Worm (Caenorhabditis elegans) whole organism, young adult: ENCODE data around the gene F23H11.5.
A peak's percentile ranks its signal among the peaks of the same experiment; 100 is the strongest.

Experiments used
- B0019.2 ChIP-seq: fragments of 200-800 bp; sonication (Bioruptor generic); conservative IDR thresholded peaks from 2 replicates; pipeline ENCODE4 v1.3.6; 2022; ENCODE audit warnings: missing genetic modification reagents, missing genetic modification characterization, missing compliant biosample characterization
- B0261.1 ChIP-seq: sonication (generic microtip); optimal IDR thresholded peaks from 2 replicates; lab custom pipeline; 2016; ENCODE audit warnings: mild to moderate bottlenecking, missing genetic modification characterization, moderate library complexity, missing compliant biosample characterization
- B0336.3 ChIP-seq: fragments of 200-800 bp; sonication (Bioruptor generic); IDR thresholded peaks from 2 replicates; pipeline ENCODE4 v1.3.6; 2022; ENCODE audit warnings: missing genetic modification characterization, missing compliant biosample characterization
- C17E4.6 ChIP-seq: fragments of 200-800 bp; sonication (Bioruptor generic); IDR thresholded peaks from 2 replicates; pipeline ENCODE4 v1.3.6; 2022; ENCODE audit warnings: missing genetic modification reagents, missing genetic modification characterization, missing compliant biosample characterization
- D2030.7 ChIP-seq: fragments of 200-800 bp; sonication (Bioruptor generic); IDR thresholded peaks from 2 replicates; pipeline ENCODE4 v1.3.6; 2022; ENCODE audit warnings: missing genetic modification reagents, missing genetic modification characterization, missing compliant biosample characterization
- F52B5.7 ChIP-seq: sonication (generic microtip); optimal IDR thresholded peaks from 2 replicates; lab custom pipeline; 2016; ENCODE audit warnings: mild to moderate bottlenecking, missing genetic modification characterization, missing compliant biosample characterization
- F55B11.4 ChIP-seq: sonication (generic microtip); optimal IDR thresholded peaks from 2 replicates; lab custom pipeline; 2016; ENCODE audit warnings: missing compliant biosample characterization, missing genetic modification characterization, borderline replicate concordance; ENCODE audit not compliant: insufficient read depth
- K12H6.12 ChIP-seq: fragments of 200-800 bp; sonication (Bioruptor generic); optimal IDR thresholded peaks from 2 replicates; lab custom pipeline; 2018; ENCODE audit warnings: mild to moderate bottlenecking, missing genetic modification characterization, missing compliant biosample characterization
- T26A5.8 ChIP-seq: sonication (generic microtip); optimal IDR thresholded peaks from 2 replicates; lab custom pipeline; 2016; ENCODE audit warnings: missing genetic modification characterization, missing compliant biosample characterization
- Y53G8AR.9 ChIP-seq: fragments of 200-800 bp; sonication (Bioruptor generic); conservative IDR thresholded peaks from 2 replicates; pipeline ENCODE4 v1.3.6; 2022; ENCODE audit warnings: missing genetic modification reagents, missing genetic modification characterization, missing compliant biosample characterization
- Y56A3A.18 ChIP-seq: fragments of 200-800 bp; sonication (Bioruptor generic); IDR thresholded peaks from 2 replicates; pipeline ENCODE4 v1.3.6; 2022; ENCODE audit warnings: missing genetic modification reagents, missing genetic modification characterization, missing compliant biosample characterization
- Y95B8A.8 ChIP-seq: fragments of 200-800 bp; sonication (Bioruptor generic); IDR thresholded peaks from 2 replicates; pipeline ENCODE4 v1.3.6; 2022; ENCODE audit warnings: missing genetic modification reagents, missing genetic modification characterization, missing compliant biosample characterization
- aptf-2 ChIP-seq: fragments of 200-800 bp; sonication (Bioruptor generic); conservative IDR thresholded peaks from 2 replicates; pipeline ENCODE4 v1.3.6; 2022; ENCODE audit warnings: missing genetic modification reagents, missing genetic modification characterization, missing compliant biosample characterization
- attf-5 ChIP-seq: fragments of 200-800 bp; sonication (Bioruptor generic); optimal IDR thresholded peaks from 2 replicates; lab custom pipeline; 2018; ENCODE audit warnings: mild to moderate bottlenecking, missing genetic modification characterization, missing compliant biosample characterization
- attf-6 ChIP-seq: fragments of 200-800 bp; sonication (Bioruptor generic); IDR thresholded peaks from 2 replicates; pipeline ENCODE4 v1.3.6; 2022; ENCODE audit warnings: missing genetic modification reagents, missing genetic modification characterization, missing compliant biosample characterization
- cebp-2 ChIP-seq: fragments of 200-800 bp; sonication (Bioruptor generic); IDR thresholded peaks from 2 replicates; pipeline ENCODE4 v1.3.6; 2022; ENCODE audit warnings: missing genetic modification characterization, missing compliant biosample characterization
- ceh-100 ChIP-seq: fragments of 200-800 bp; sonication (Bioruptor generic); IDR thresholded peaks from 2 replicates; pipeline ENCODE4 v1.3.6; 2022; ENCODE audit warnings: missing genetic modification reagents, missing genetic modification characterization, missing compliant biosample characterization
- ceh-58 ChIP-seq: fragments of 200-800 bp; sonication (Bioruptor generic); IDR thresholded peaks from 2 replicates; pipeline ENCODE4 v1.3.6; 2022; ENCODE audit warnings: missing genetic modification characterization, missing compliant biosample characterization
- die-1 ChIP-seq: sonication (generic microtip); optimal IDR thresholded peaks from 2 replicates; lab custom pipeline; 2016; ENCODE audit warnings: missing genotype, mild to moderate bottlenecking, missing genetic modification characterization, missing compliant biosample characterization
- dpl-1 ChIP-seq: fragments of 150-350 bp; optimal IDR thresholded peaks from 2 replicates; lab custom pipeline; 2014; ENCODE audit warnings: missing biosample characterization, missing genetic modification reagents, missing genetic modification characterization
- gei-17 ChIP-seq: fragments of 200-800 bp; sonication (Bioruptor generic); optimal IDR thresholded peaks from 2 replicates; lab custom pipeline; 2018; ENCODE audit warnings: mild to moderate bottlenecking, missing genetic modification characterization, missing compliant biosample characterization
- hlh-12 ChIP-seq: sonication (generic microtip); optimal IDR thresholded peaks from 2 replicates; lab custom pipeline; 2016; ENCODE audit warnings: missing genetic modification characterization, missing compliant biosample characterization
- hlh-26 ChIP-seq: fragments of 200-800 bp; sonication (Bioruptor generic); conservative IDR thresholded peaks from 2 replicates; pipeline ENCODE4 v1.3.6; 2022; ENCODE audit warnings: missing genetic modification reagents, missing genetic modification characterization, missing compliant biosample characterization
- hrde-1 ChIP-seq: sonication (generic microtip); optimal IDR thresholded peaks from 2 replicates; lab custom pipeline; 2016; ENCODE audit warnings: missing genetic modification characterization, mild to moderate bottlenecking, missing compliant biosample characterization, moderate library complexity, missing genotype, missing genetic modification reagents, borderline replicate concordance
- lag-1 ChIP-seq: fragments of 200-800 bp; sonication (Bioruptor generic); IDR thresholded peaks from 2 replicates; pipeline ENCODE4 v1.3.6; 2022; ENCODE audit warnings: missing genetic modification reagents, missing genetic modification characterization, missing compliant biosample characterization
- let-526 ChIP-seq: fragments of 200-800 bp; sonication (Bioruptor generic); IDR thresholded peaks from 2 replicates; pipeline ENCODE4 v1.3.6; 2022; ENCODE audit warnings: missing genetic modification reagents, missing genetic modification characterization, missing compliant biosample characterization
- let-607 ChIP-seq, 2 experiments: fragments of 200-800 bp in 1 of 2; sonication (Bioruptor generic) in 1 of 2; sonication (generic microtip) in 1 of 2; optimal IDR thresholded peaks; 2 replicates each; lab custom pipeline; 2016 to 2018; ENCODE audit warnings: mild to moderate bottlenecking in 2 of 2, missing compliant biosample characterization in 2 of 2, missing genetic modification characterization in 2 of 2, moderate library complexity in 2 of 2, missing genotype in 1 of 2
- lin-26 ChIP-seq: fragments of 200-800 bp; sonication (Bioruptor generic); IDR thresholded peaks from 2 replicates; pipeline ENCODE4 v1.3.6; 2022; ENCODE audit warnings: missing genetic modification reagents, missing genetic modification characterization, missing compliant biosample characterization
- lin-54 ChIP-seq: fragments of 200-800 bp; sonication (Bioruptor generic); optimal IDR thresholded peaks from 2 replicates; lab custom pipeline; 2018; ENCODE audit warnings: mild to moderate bottlenecking, missing genetic modification characterization, missing compliant biosample characterization
- lir-1 ChIP-seq: fragments of 200-800 bp; sonication (Bioruptor generic); conservative IDR thresholded peaks from 2 replicates; pipeline ENCODE4 v1.3.6; 2022; ENCODE audit warnings: missing genetic modification reagents, missing genetic modification characterization, missing compliant biosample characterization
- madf-3 ChIP-seq: fragments of 200-800 bp; sonication (Bioruptor generic); IDR thresholded peaks from 2 replicates; pipeline ENCODE4 v1.3.6; 2022; ENCODE audit warnings: missing genetic modification reagents, missing genetic modification characterization, missing compliant biosample characterization
- madf-8 ChIP-seq: fragments of 200-800 bp; sonication (Bioruptor generic); conservative IDR thresholded peaks from 2 replicates; pipeline ENCODE4 v1.3.6; 2022; ENCODE audit warnings: missing genetic modification reagents, missing genetic modification characterization, missing compliant biosample characterization
- mes-4 ChIP-seq: sonication (generic microtip); optimal IDR thresholded peaks from 2 replicates; lab custom pipeline; 2016; ENCODE audit warnings: missing genotype, missing genetic modification characterization, missing compliant biosample characterization
- nfya-1 ChIP-seq: sonication (generic microtip); optimal IDR thresholded peaks from 2 replicates; lab custom pipeline; 2017; ENCODE audit warnings: antibody characterized with exemption, missing compliant biosample characterization, missing genetic modification characterization, borderline replicate concordance; ENCODE audit not compliant: insufficient read depth
- nhr-27 ChIP-seq: fragments of 200-800 bp; sonication (Bioruptor generic); optimal IDR thresholded peaks from 2 replicates; lab custom pipeline; 2018; ENCODE audit warnings: mild to moderate bottlenecking, missing genetic modification characterization, moderate library complexity, missing compliant biosample characterization
- nhr-80 ChIP-seq: sonication (generic microtip); optimal IDR thresholded peaks from 2 replicates; lab custom pipeline; 2016; ENCODE audit warnings: missing genetic modification characterization, missing compliant biosample characterization
- rcor-1 ChIP-seq: fragments of 200-800 bp; sonication (Bioruptor generic); IDR thresholded peaks from 2 replicates; pipeline ENCODE4 v1.3.6; 2022; ENCODE audit warnings: missing genetic modification reagents, missing genetic modification characterization, missing compliant biosample characterization
- rpc-1 ChIP-seq, 2 experiments: fragments of 150-350 bp in 1 of 2; sonication (generic microtip) in 1 of 2; optimal IDR thresholded peaks; 2 replicates each; lab custom pipeline; 2014 to 2018; ENCODE audit warnings: missing biosample characterization in 1 of 2, missing genetic modification characterization in 1 of 2, missing genetic modification reagents in 1 of 2, missing genotype in 1 of 2
- snpc-1.1 ChIP-seq: sonication (generic microtip); optimal IDR thresholded peaks from 2 replicates; lab custom pipeline; 2017; ENCODE audit warnings: missing genetic modification characterization, mild to moderate bottlenecking, missing compliant biosample characterization, antibody characterized with exemption, moderate library complexity, missing genotype, missing genetic modification reagents; ENCODE audit not compliant: insufficient read depth
- snpc-4 ChIP-seq, 5 experiments: fragments of 150-350 bp in 1 of 5; sonication (generic microtip) in 4 of 5; optimal IDR thresholded peaks; 2 replicates each; lab custom pipeline; 2014 to 2018; ENCODE audit warnings: missing genetic modification characterization in 5 of 5, missing biosample characterization in 3 of 5, antibody characterized with exemption in 2 of 5, mild to moderate bottlenecking in 2 of 5, missing compliant biosample characterization in 2 of 5, missing genotype in 2 of 5, moderate library complexity in 2 of 5, missing genetic modification reagents in 1 of 5
- somi-1 ChIP-seq: fragments of 200-800 bp; sonication (Bioruptor generic); optimal IDR thresholded peaks from 2 replicates; lab custom pipeline; 2018; ENCODE audit warnings: mild to moderate bottlenecking, missing genetic modification characterization, missing compliant biosample characterization
- tbp1 ChIP-seq: fragments of 200-800 bp; sonication (Bioruptor generic); optimal IDR thresholded peaks from 2 replicates; lab custom pipeline; 2018; ENCODE audit warnings: mild to moderate bottlenecking, missing genetic modification characterization, missing compliant biosample characterization
- tbx-9 ChIP-seq: sonication (generic microtip); optimal IDR thresholded peaks from 2 replicates; lab custom pipeline; 2016; ENCODE audit warnings: borderline replicate concordance, missing genetic modification characterization, inconsistent platforms, missing compliant biosample characterization
- unc-62 ChIP-seq: fragments of 150-350 bp; optimal IDR thresholded peaks from 2 replicates; lab custom pipeline; 2014; ENCODE audit warnings: missing biosample characterization, missing genetic modification reagents, missing genetic modification characterization
- zfh-2 ChIP-seq: fragments of 200-800 bp; sonication (Bioruptor generic); conservative IDR thresholded peaks from 2 replicates; pipeline ENCODE4 v1.3.6; 2022; ENCODE audit warnings: missing genetic modification reagents, missing genetic modification characterization, missing compliant biosample characterization
- zim-3 ChIP-seq: sonication (generic microtip); optimal IDR thresholded peaks from 2 replicates; lab custom pipeline; 2017; ENCODE audit warnings: mild to moderate bottlenecking, missing genetic modification characterization, moderate library complexity, missing compliant biosample characterization
- ztf-22 ChIP-seq: fragments of 200-800 bp; sonication (Bioruptor generic); optimal IDR thresholded peaks from 2 replicates; lab custom pipeline; 2018; ENCODE audit warnings: mild to moderate bottlenecking, missing genetic modification characterization, moderate library complexity, missing compliant biosample characterization
- ztf-26 ChIP-seq: sonication (generic microtip); optimal IDR thresholded peaks from 2 replicates; lab custom pipeline; 2017; ENCODE audit warnings: missing genetic modification characterization, missing compliant biosample characterization

The F23H11.5 gene

DNA sequence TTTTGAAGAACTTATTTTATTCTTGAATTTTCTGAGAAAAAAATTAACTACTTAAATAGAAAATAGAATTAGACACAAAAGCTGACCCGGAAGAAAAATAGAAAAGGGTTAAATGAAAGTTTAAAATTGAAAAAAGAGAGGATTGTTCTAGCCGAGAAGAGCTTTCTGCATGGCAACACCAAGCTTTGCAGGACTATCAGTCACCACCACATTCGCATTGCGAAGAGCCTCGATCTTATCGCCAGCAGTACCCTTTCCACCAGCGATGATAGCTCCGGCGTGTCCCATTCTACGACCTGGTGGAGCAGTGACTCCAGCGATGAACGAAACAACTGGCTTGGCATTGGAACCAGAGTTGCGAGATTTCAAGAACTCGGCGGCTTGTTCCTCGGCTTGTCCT is 10.3 kb downstream of the F23H11.5 start:
- no peak for TF ChIP-seq rcor-1
- no peak for TF ChIP-seq F55B11.4
- no peak for TF ChIP-seq F52B5.7 (tag; lab: Kevin White, UChicago)
- no peak for TF ChIP-seq hrde-1
- TF ChIP-seq C17E4.6 (GFP tag; lab: Robert Waterston, UW), result no peak
- no peak for TF ChIP-seq K12H6.12
- no peak for TF ChIP-seq somi-1
- TF ChIP-seq Y53G8AR.9 (GFP tag; lab: Robert Waterston, UW), result 0 out of 2 replicates have a peak, but pooled peaks have one; percentile 62
- no peak for TF ChIP-seq dpl-1 (GFP tag; lab: Kevin White, UChicago)
- no peak for TF ChIP-seq B0019.2
- TF ChIP-seq ceh-58, result no peak
- no peak for TF ChIP-seq gei-17
- TF ChIP-seq lag-1 (GFP tag; lab: Robert Waterston, UW), result no peak
- no peak for TF ChIP-seq attf-5 (GFP tag; lab: Kevin White, UChicago)
- no peak for TF ChIP-seq lin-54 (GFP tag; lab: Kevin White, UChicago)
- no peak for TF ChIP-seq nhr-80 (tag; lab: Kevin White, UChicago)
- TF ChIP-seq attf-6, result no peak
- no peak; the same call in 1 of the 2 replicates for TF ChIP-seq D2030.7 (GFP tag; lab: Robert Waterston, UW)
- no peak for TF ChIP-seq lir-1
- TF ChIP-seq hlh-12 (tag; lab: Kevin White, UChicago), result no peak
- no peak for TF ChIP-seq die-1 (tag; lab: Kevin White, UChicago)
- TF ChIP-seq tbx-9 (tag; lab: Kevin White, UChicago), result no peak
- no peak for TF ChIP-seq snpc-4 (GFP tag; optimal IDR thresholded peaks at IDR 0.05; lab: Kevin White, UChicago)
- no peak for TF ChIP-seq snpc-4 (tag; optimal IDR thresholded peaks at IDR 0.05; lab: Kevin White, UChicago)
- TF ChIP-seq cebp-2, result no peak
- TF ChIP-seq B0261.1 (tag; lab: Kevin White, UChicago), result no peak
- TF ChIP-seq unc-62, result no peak
- no peak for TF ChIP-seq Y95B8A.8 (GFP tag; lab: Robert Waterston, UW)
- peak; percentile 46; the same call in 1 of the 2 replicates for TF ChIP-seq B0336.3 (GFP tag; lab: Robert Waterston, UW)
- no peak for TF ChIP-seq let-607 (tag; optimal IDR thresholded peaks at IDR 0.05; lab: Kevin White, UChicago)
- no peak for TF ChIP-seq aptf-2
- TF ChIP-seq tbp1 (GFP tag; lab: Kevin White, UChicago), result no peak
- TF ChIP-seq let-526 (GFP tag; lab: Robert Waterston, UW), result no peak
- no peak for TF ChIP-seq mes-4 (tag; lab: Kevin White, UChicago)
- no peak for TF ChIP-seq ztf-22 (GFP tag; lab: Kevin White, UChicago)
- no peak for TF ChIP-seq snpc-1.1
- TF ChIP-seq zfh-2, result no peak
- no peak for TF ChIP-seq T26A5.8 (tag; lab: Kevin White, UChicago)
- TF ChIP-seq nfya-1 (tag; lab: Kevin White, UChicago), result no peak
- no peak for TF ChIP-seq Y56A3A.18 (GFP tag; lab: Robert Waterston, UW)
- TF ChIP-seq lin-26 (GFP tag; lab: Robert Waterston, UW), result no peak
- TF ChIP-seq ztf-26, result no peak
- TF ChIP-seq rpc-1 (optimal IDR thresholded peaks at IDR 0.05; lab: Kevin White, UChicago), result no peak
- TF ChIP-seq rpc-1 (tag; optimal IDR thresholded peaks at IDR 0.05; lab: Kevin White, UChicago), result no peak
- peak; percentile 44; the same call in 1 of the 2 replicates for TF ChIP-seq ceh-100 (GFP tag; lab: Robert Waterston, UW)
- no peak for TF ChIP-seq madf-3
- TF ChIP-seq hlh-26, result no peak
- TF ChIP-seq nhr-27 (tag; lab: Kevin White, UChicago), result no peak
- TF ChIP-seq madf-8, result no peak
- no peak for TF ChIP-seq zim-3 (tag; lab: Kevin White, UChicago)
